Worm (Caenorhabditis elegans): ENCODE measurements around the gene F55A4.3.

F55A4.3 gene

DNA sequence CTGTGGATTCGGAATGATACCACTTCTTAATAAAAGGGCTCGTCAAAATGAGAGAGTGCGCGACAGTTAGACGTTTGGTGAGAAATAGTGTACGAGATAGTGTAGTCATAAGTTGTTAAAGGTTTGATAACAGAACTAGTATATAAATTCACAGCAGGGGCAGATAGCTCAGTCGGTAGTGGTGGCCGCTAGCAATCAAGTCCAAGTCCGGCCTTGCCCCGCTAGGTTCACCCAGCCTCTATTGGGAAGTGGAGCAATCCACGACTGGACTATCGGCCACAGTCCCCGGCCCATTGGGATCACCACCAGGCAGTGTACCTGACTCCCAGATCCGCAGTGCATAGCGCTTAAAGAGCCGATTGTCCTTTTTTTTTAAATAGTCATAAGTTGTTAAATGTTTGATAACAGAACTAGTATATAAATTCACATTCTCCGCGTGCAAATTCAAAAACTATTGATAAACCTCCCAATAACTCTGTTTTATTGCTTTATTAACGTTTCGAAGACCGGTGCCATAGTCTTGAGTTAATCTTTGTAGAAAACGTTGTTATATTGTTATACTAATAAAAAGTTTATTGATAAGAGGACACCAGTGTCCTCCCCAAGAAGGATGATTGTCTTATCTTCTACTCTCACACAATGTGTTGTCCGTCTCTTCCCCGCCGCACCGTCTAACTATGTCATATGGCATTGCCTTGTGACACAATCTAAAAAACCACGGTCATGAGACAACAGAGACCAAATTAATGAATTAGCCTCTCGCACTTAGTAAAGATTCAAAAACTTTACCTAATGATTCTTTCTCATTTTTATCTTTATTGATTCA, 14.1 kb downstream of the F55A4.3 start (continued):
- TF ChIP-seq egl-5 (tag; optimal IDR thresholded peaks at IDR 0.05) (no peak), nhr-11 (tag; optimal IDR thresholded peaks at IDR 0.05) (no peak), nhr-23 (tag; optimal IDR thresholded peaks at IDR 0.05) (peak; percentile 75), nhr-28 (tag; optimal IDR thresholded peaks at IDR 0.05) (no peak), fkh-10 (GFP tag; optimal IDR thresholded peaks at IDR 0.05) (no peak), skn-1 (tag; optimal IDR thresholded peaks at IDR 0.05) (no peak), egl-27 (tag; optimal IDR thresholded peaks at IDR 0.05) (no peak), nfya-1 (tag; optimal IDR thresholded peaks at IDR 0.05; ENCODE audit: insufficient read depth) (no peak), ama-1 (optimal IDR thresholded peaks at IDR 0.05) (peak; percentile 64), tbx-2 (tag; optimal IDR thresholded peaks at IDR 0.05) (no peak), ceh-16 (tag; optimal IDR thresholded peaks at IDR 0.05) (no peak), zag-1 (tag; optimal IDR thresholded peaks at IDR 0.05) (no peak), ZK546.5 (tag; optimal IDR thresholded peaks at IDR 0.05) (no peak), pha-4 (tag; optimal IDR thresholded peaks at IDR 0.05) (peak; percentile 51), elt-3 (tag; optimal IDR thresholded peaks at IDR 0.05) (peak in 1 of 3 experiments; percentile 36), snpc-4 (tag; optimal IDR thresholded peaks at IDR 0.05) (peak; percentile 22), ceh-82 (tag; optimal IDR thresholded peaks at IDR 0.05) (no peak), lin-15B (tag; optimal IDR thresholded peaks at IDR 0.05) (no peak), daf-12 (tag; optimal IDR thresholded peaks at IDR 0.05) (no peak), unc-62 (GFP tag; optimal IDR thresholded peaks at IDR 0.05) (peak; percentile 20), nhr-25 (tag; optimal IDR thresholded peaks at IDR 0.05) (peak; percentile 41), ceh-28 (tag; optimal IDR thresholded peaks at IDR 0.05) (no peak)

ce11 chrX:1009512-1009911, 15.4 kb downstream of the F55A4.3 start:
- peak; percentile 59 for TF ChIP-seq elt-2 (tag; optimal IDR thresholded peaks at IDR 0.05)
- TF ChIP-seq elt-1 (tag; optimal IDR thresholded peaks at IDR 0.05) = no peak
- TF ChIP-seq zag-1 (tag; optimal IDR thresholded peaks at IDR 0.05) = no peak

ce11 chrX:1005026-1005425, 19.9 kb downstream of the F55A4.3 start:
- TF ChIP-seq nhr-23 (tag; optimal IDR thresholded peaks at IDR 0.05) = peak; percentile 28
- no peak for TF ChIP-seq nfya-1 (tag; optimal IDR thresholded peaks at IDR 0.05; ENCODE audit: insufficient read depth)
- no peak for TF ChIP-seq nhr-12 (tag; optimal IDR thresholded peaks at IDR 0.05)
- TF ChIP-seq nhr-76 (tag; optimal IDR thresholded peaks at IDR 0.05) = no peak

- TF ChIP-seq pha-4 (tag; optimal IDR thresholded peaks at IDR 0.05) (no peak), ztf-11 (tag; optimal IDR thresholded peaks at IDR 0.05) (no peak), ceh-82 (tag; optimal IDR thresholded peaks at IDR 0.05) (no peak), R02D3.7 (tag; optimal IDR thresholded peaks at IDR 0.05) (no peak), daf-12 (tag; optimal IDR thresholded peaks at IDR 0.05) (no peak), lin-39 (tag; optimal IDR thresholded peaks at IDR 0.05) (no peak), nhr-67 (tag; optimal IDR thresholded peaks at IDR 0.05) (no peak), fkh-2 (tag; optimal IDR thresholded peaks at IDR 0.05) (no peak), ceh-16 (tag; optimal IDR thresholded peaks at IDR 0.05) (no peak), ceh-9 (tag; optimal IDR thresholded peaks at IDR 0.05) (no peak), sea-2 (GFP tag; optimal IDR thresholded peaks at IDR 0.05) (no peak), ZK546.5 (tag; optimal IDR thresholded peaks at IDR 0.05) (no peak), nhr-76 (tag; optimal IDR thresholded peaks at IDR 0.05) (no peak), tbx-2 (tag; optimal IDR thresholded peaks at IDR 0.05) (no peak), nhr-237 (tag; optimal IDR thresholded peaks at IDR 0.05) (no peak), unc-62 (GFP tag; optimal IDR thresholded peaks at IDR 0.05) (no peak), lin-15B (tag; optimal IDR thresholded peaks at IDR 0.05) (no peak), egl-5 (tag; optimal IDR thresholded peaks at IDR 0.05) (no peak), nfya-1 (tag; optimal IDR thresholded peaks at IDR 0.05; ENCODE audit: insufficient read depth) (no peak)
These were observed 20.9 kb downstream of the F55A4.3 start, which contains the start of gene cutl-21 for ce11 chrX:1004037-1004436. TSS of gene cutl-21 (plus strand) at chrX:1004337.

DNA sequence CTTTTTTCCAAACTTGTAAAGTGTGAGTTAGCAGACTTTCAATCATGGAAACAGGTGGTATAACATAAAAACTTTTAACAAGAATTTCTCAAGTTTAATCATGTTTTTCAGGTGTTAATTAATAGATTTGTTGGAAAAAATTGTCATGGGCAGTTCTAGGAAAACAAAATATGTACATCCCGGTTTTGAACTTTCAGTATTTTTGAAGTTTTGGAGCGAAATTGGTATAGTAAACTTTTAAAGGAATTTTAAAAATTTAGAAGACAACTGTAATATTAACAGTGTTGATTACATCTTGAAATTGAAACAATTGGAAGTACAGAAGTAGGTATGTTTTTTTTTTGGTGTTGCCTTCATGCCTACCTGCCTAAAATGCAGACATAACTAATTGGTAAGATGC, 30.2 kb downstream of the F55A4.3 start:
- TF ChIP-seq pha-4 (tag; optimal IDR thresholded peaks at IDR 0.05) (no peak), elt-1 (tag; optimal IDR thresholded peaks at IDR 0.05) (no peak), snpc-4 (tag; optimal IDR thresholded peaks at IDR 0.05) (no peak), eor-1 (tag; optimal IDR thresholded peaks at IDR 0.05) (no peak), ZK546.5 (tag; optimal IDR thresholded peaks at IDR 0.05) (no peak), nhr-28 (tag; optimal IDR thresholded peaks at IDR 0.05) (no peak), skn-1 (tag; optimal IDR thresholded peaks at IDR 0.05) (no peak), nhr-23 (tag; optimal IDR thresholded peaks at IDR 0.05) (no peak), lin-39 (tag; optimal IDR thresholded peaks at IDR 0.05) (no peak)

Measured in whole organism, L3 larva.